Worm (Caenorhabditis elegans) whole organism, young adult: ENCODE data around the gene srh-19.

Experiments used
- B0336.3 ChIP-seq: fragments of 200-800 bp; sonication (Bioruptor generic); IDR thresholded peaks from 2 replicates; pipeline ENCODE4 v1.3.6; 2022; ENCODE audit warnings: missing genetic modification characterization, missing compliant biosample characterization
- D2030.7 ChIP-seq: fragments of 200-800 bp; sonication (Bioruptor generic); IDR thresholded peaks from 2 replicates; pipeline ENCODE4 v1.3.6; 2022; ENCODE audit warnings: missing genetic modification reagents, missing genetic modification characterization, missing compliant biosample characterization
- F10E7.11 ChIP-seq: sonication (generic microtip); optimal IDR thresholded peaks from 2 replicates; lab custom pipeline; 2017; ENCODE audit warnings: mild to moderate bottlenecking, missing genetic modification characterization, moderate library complexity, missing compliant biosample characterization
- F37B4.10 ChIP-seq: fragments of 200-800 bp; sonication (Bioruptor generic); IDR thresholded peaks from 2 replicates; pipeline ENCODE4 v1.3.6; 2022; ENCODE audit warnings: missing genetic modification characterization, missing compliant biosample characterization
- F57A8.1 ChIP-seq: fragments of 200-800 bp; sonication (Bioruptor generic); optimal IDR thresholded peaks from 2 replicates; lab custom pipeline; 2018; ENCODE audit warnings: mild to moderate bottlenecking, missing genetic modification characterization, moderate library complexity, missing compliant biosample characterization
- K11D2.4 ChIP-seq: fragments of 200-800 bp; sonication (Bioruptor generic); IDR thresholded peaks from 2 replicates; pipeline ENCODE4 v1.3.6; 2022; ENCODE audit warnings: missing genetic modification reagents, missing genetic modification characterization, missing compliant biosample characterization
- K12H6.12 ChIP-seq: fragments of 200-800 bp; sonication (Bioruptor generic); optimal IDR thresholded peaks from 2 replicates; lab custom pipeline; 2018; ENCODE audit warnings: mild to moderate bottlenecking, missing genetic modification characterization, missing compliant biosample characterization
- T07F8.4 ChIP-seq: sonication (generic microtip); optimal IDR thresholded peaks from 2 replicates; lab custom pipeline; 2016; ENCODE audit warnings: mild to moderate bottlenecking, missing genetic modification characterization, moderate library complexity, missing compliant biosample characterization
- Y53G8AR.9 ChIP-seq: fragments of 200-800 bp; sonication (Bioruptor generic); conservative IDR thresholded peaks from 2 replicates; pipeline ENCODE4 v1.3.6; 2022; ENCODE audit warnings: missing genetic modification reagents, missing genetic modification characterization, missing compliant biosample characterization
- Y79H2A.3 ChIP-seq: fragments of 200-800 bp; sonication (Bioruptor generic); conservative IDR thresholded peaks from 2 replicates; pipeline ENCODE4 v1.3.6; 2022; ENCODE audit warnings: missing genetic modification reagents, missing genetic modification characterization, missing compliant biosample characterization
- akir-1 ChIP-seq: fragments of 200-800 bp; sonication (Bioruptor generic); optimal IDR thresholded peaks from 2 replicates; lab custom pipeline; 2018; ENCODE audit warnings: mild to moderate bottlenecking, missing genetic modification characterization, moderate library complexity, missing compliant biosample characterization
- ama-1 ChIP-seq, 3 experiments: fragments of 150-350 bp in 1 of 3; sonication (generic microtip) in 2 of 3; optimal IDR thresholded peaks; 2 replicates each; lab custom pipeline; 2014 to 2018; ENCODE audit warnings: missing biosample characterization in 2 of 3, missing genetic modification characterization in 2 of 3, missing genetic modification reagents in 2 of 3
- aptf-2 ChIP-seq: fragments of 200-800 bp; sonication (Bioruptor generic); conservative IDR thresholded peaks from 2 replicates; pipeline ENCODE4 v1.3.6; 2022; ENCODE audit warnings: missing genetic modification reagents, missing genetic modification characterization, missing compliant biosample characterization
- attf-6 ChIP-seq: fragments of 200-800 bp; sonication (Bioruptor generic); IDR thresholded peaks from 2 replicates; pipeline ENCODE4 v1.3.6; 2022; ENCODE audit warnings: missing genetic modification reagents, missing genetic modification characterization, missing compliant biosample characterization
- ceh-91 ChIP-seq: fragments of 200-800 bp; sonication (Bioruptor generic); IDR thresholded peaks from 2 replicates; pipeline ENCODE4 v1.3.6; 2022; ENCODE audit warnings: missing genetic modification reagents, missing genetic modification characterization, missing compliant biosample characterization
- efl-1 ChIP-seq: fragments of 150-350 bp; optimal IDR thresholded peaks from 2 replicates; lab custom pipeline; 2014; ENCODE audit warnings: missing biosample characterization, missing genetic modification reagents, missing genetic modification characterization
- egrh-3 ChIP-seq: fragments of 200-800 bp; sonication (Bioruptor generic); IDR thresholded peaks from 2 replicates; pipeline ENCODE4 v1.3.6; 2022; ENCODE audit warnings: missing genetic modification reagents, missing genetic modification characterization, missing compliant biosample characterization
- gei-17 ChIP-seq: fragments of 200-800 bp; sonication (Bioruptor generic); optimal IDR thresholded peaks from 2 replicates; lab custom pipeline; 2018; ENCODE audit warnings: mild to moderate bottlenecking, missing genetic modification characterization, missing compliant biosample characterization
- hlh-26 ChIP-seq: fragments of 200-800 bp; sonication (Bioruptor generic); conservative IDR thresholded peaks from 2 replicates; pipeline ENCODE4 v1.3.6; 2022; ENCODE audit warnings: missing genetic modification reagents, missing genetic modification characterization, missing compliant biosample characterization
- hmg-1.2 ChIP-seq: fragments of 200-800 bp; sonication (Bioruptor generic); IDR thresholded peaks from 2 replicates; pipeline ENCODE4 v1.3.6; 2022; ENCODE audit warnings: missing genetic modification reagents, missing genetic modification characterization, missing compliant biosample characterization
- hmg-20 ChIP-seq: fragments of 200-800 bp; sonication (Bioruptor generic); IDR thresholded peaks from 2 replicates; pipeline ENCODE4 v1.3.6; 2022; ENCODE audit warnings: missing genetic modification reagents, missing genetic modification characterization, missing compliant biosample characterization
- madf-10 ChIP-seq: sonication (generic microtip); optimal IDR thresholded peaks from 2 replicates; lab custom pipeline; 2016; ENCODE audit warnings: mild to moderate bottlenecking, missing genetic modification characterization, missing compliant biosample characterization
- madf-6 ChIP-seq: fragments of 200-800 bp; sonication (Bioruptor generic); IDR thresholded peaks from 2 replicates; pipeline ENCODE4 v1.3.6; 2022; ENCODE audit warnings: missing genetic modification reagents, missing genetic modification characterization, missing compliant biosample characterization
- mcd-1 ChIP-seq: fragments of 200-800 bp; sonication (Bioruptor generic); IDR thresholded peaks from 2 replicates; pipeline ENCODE4 v1.3.6; 2022; ENCODE audit warnings: missing genetic modification reagents, missing genetic modification characterization, missing compliant biosample characterization
- mel-28 ChIP-seq: sonication (generic microtip); optimal IDR thresholded peaks from 2 replicates; lab custom pipeline; 2016; ENCODE audit warnings: borderline replicate concordance, mild to moderate bottlenecking, missing genetic modification characterization, missing compliant biosample characterization
- mes-4 ChIP-seq: sonication (generic microtip); optimal IDR thresholded peaks from 2 replicates; lab custom pipeline; 2016; ENCODE audit warnings: missing genotype, missing genetic modification characterization, missing compliant biosample characterization
- mxl-1 ChIP-seq: sonication (generic microtip); optimal IDR thresholded peaks from 2 replicates; lab custom pipeline; 2016; ENCODE audit warnings: missing genetic modification characterization, missing compliant biosample characterization
- nhr-179 ChIP-seq: sonication (generic microtip); optimal IDR thresholded peaks from 2 replicates; lab custom pipeline; 2016; ENCODE audit warnings: mild to moderate bottlenecking, missing genetic modification characterization, missing compliant biosample characterization
- nhr-90 ChIP-seq: sonication (generic microtip); optimal IDR thresholded peaks from 2 replicates; lab custom pipeline; 2016; ENCODE audit warnings: missing genotype, mild to moderate bottlenecking, missing genetic modification characterization, missing compliant biosample characterization
- repo-1 ChIP-seq: sonication (generic microtip); optimal IDR thresholded peaks from 2 replicates; lab custom pipeline; 2017; ENCODE audit warnings: mild to moderate bottlenecking, missing genetic modification characterization, missing compliant biosample characterization
- tbp1 ChIP-seq: fragments of 200-800 bp; sonication (Bioruptor generic); optimal IDR thresholded peaks from 2 replicates; lab custom pipeline; 2018; ENCODE audit warnings: mild to moderate bottlenecking, missing genetic modification characterization, missing compliant biosample characterization
- tbx-9 ChIP-seq: sonication (generic microtip); optimal IDR thresholded peaks from 2 replicates; lab custom pipeline; 2016; ENCODE audit warnings: borderline replicate concordance, missing genetic modification characterization, inconsistent platforms, missing compliant biosample characterization
- unc-62 ChIP-seq: fragments of 150-350 bp; optimal IDR thresholded peaks from 2 replicates; lab custom pipeline; 2014; ENCODE audit warnings: missing biosample characterization, missing genetic modification reagents, missing genetic modification characterization
- zfh-2 ChIP-seq: fragments of 200-800 bp; sonication (Bioruptor generic); conservative IDR thresholded peaks from 2 replicates; pipeline ENCODE4 v1.3.6; 2022; ENCODE audit warnings: missing genetic modification reagents, missing genetic modification characterization, missing compliant biosample characterization
- ztf-25 ChIP-seq: fragments of 200-800 bp; sonication (Bioruptor generic); IDR thresholded peaks from 2 replicates; pipeline ENCODE4 v1.3.6; 2022; ENCODE audit warnings: missing genetic modification reagents, missing genetic modification characterization, missing compliant biosample characterization
- ztf-26 ChIP-seq: sonication (generic microtip); optimal IDR thresholded peaks from 2 replicates; lab custom pipeline; 2017; ENCODE audit warnings: missing genetic modification characterization, missing compliant biosample characterization

The srh-19 gene

ce11 chrX:1446593-1447141 is 33.7 kb downstream of the srh-19 start, which contains the start of gene zfp-3 (continued):
- peak; percentile 70 for TF ChIP-seq repo-1
- TF ChIP-seq madf-10 (tag; lab: Kevin White, UChicago), result peak; percentile 79
- peak; percentile 53; the same call in 1 of the 2 replicates for TF ChIP-seq hmg-20 (GFP tag; lab: Robert Waterston, UW)
- no peak for TF ChIP-seq mel-28 (tag; lab: Kevin White, UChicago)
- no peak for TF ChIP-seq F10E7.11
- peak; percentile 88 for TF ChIP-seq B0336.3 (GFP tag; lab: Robert Waterston, UW)
- peak; percentile 87 for TF ChIP-seq gei-17
- TF ChIP-seq mes-4 (tag; lab: Kevin White, UChicago), result no peak
- peak; percentile 44 for TF ChIP-seq nhr-90 (tag; lab: Kevin White, UChicago)
- TF ChIP-seq D2030.7 (GFP tag; lab: Robert Waterston, UW), result no peak
- TF ChIP-seq aptf-2 (GFP tag; lab: Robert Waterston, UW), result no peak

- TF ChIP-seq attf-6 (GFP tag; lab: Robert Waterston, UW) (no peak), D2030.7 (GFP tag; lab: Robert Waterston, UW) (no peak), madf-6 (GFP tag; lab: Robert Waterston, UW) (no peak), ama-1 (optimal IDR thresholded peaks at IDR 0.05; lab: Kevin White, UChicago) (no peak), ama-1 (GFP tag; optimal IDR thresholded peaks at IDR 0.05; lab: Kevin White, UChicago) (no peak), unc-62 (GFP tag; lab: Kevin White, UChicago) (no peak), F37B4.10 (GFP tag; lab: Robert Waterston, UW) (no peak), F57A8.1 (GFP tag; lab: Kevin White, UChicago) (no peak), K11D2.4 (GFP tag; lab: Robert Waterston, UW) (0 out of 2 replicates have a peak, but pooled peaks have one; percentile 23), akir-1 (no peak), zfh-2 (GFP tag; lab: Robert Waterston, UW) (no peak), nhr-179 (tag; lab: Kevin White, UChicago) (no peak), efl-1 (no peak), tbp1 (no peak), tbx-9 (tag; lab: Kevin White, UChicago) (no peak), ztf-26 (tag; lab: Kevin White, UChicago) (no peak), Y53G8AR.9 (no peak), ceh-91 (GFP tag; lab: Robert Waterston, UW) (no peak), hmg-1.2 (GFP tag; lab: Robert Waterston, UW) (peak; percentile 46; the same call in 1 of the 2 replicates), mcd-1 (peak; percentile 7; the same call in 1 of the 2 replicates)
Observed at ce11 chrX:1450352-1450818, 37.4 kb downstream of the srh-19 start, which contains the start of gene W05H7.1. W05H7.1 (plus strand) TSS chrX:1450768.

- TF ChIP-seq K11D2.4 (GFP tag; lab: Robert Waterston, UW) (no peak), D2030.7 (GFP tag; lab: Robert Waterston, UW) (no peak), Y79H2A.3 (GFP tag; lab: Robert Waterston, UW) (no peak), zfh-2 (GFP tag; lab: Robert Waterston, UW) (peak; percentile 89), ztf-25 (GFP tag; lab: Robert Waterston, UW) (no peak), T07F8.4 (tag; lab: Kevin White, UChicago) (no peak), egrh-3 (peak; percentile 79; the same call in 1 of the 2 replicates), hlh-26 (GFP tag; lab: Robert Waterston, UW) (no peak), mxl-1 (tag; lab: Kevin White, UChicago) (no peak), K12H6.12 (tag; lab: Kevin White, UChicago) (no peak)
Observed at ce11 chrX:1451240-1451639, 38.3 kb downstream of the srh-19 start.
